Worm (Caenorhabditis elegans): Measurements from ENCODE around the gene phat-5.

- TF ChIP-seq sdz-38 (tag; optimal IDR thresholded peaks at IDR 0.05), result no peak
- TF ChIP-seq xnd-1 (tag; optimal IDR thresholded peaks at IDR 0.05), result no peak
- TF ChIP-seq unc-62 (GFP tag; optimal IDR thresholded peaks at IDR 0.05), result no peak
- TF ChIP-seq lin-35 (GFP tag; optimal IDR thresholded peaks at IDR 0.05), result no peak
- no peak for TF ChIP-seq sptf-2 (GFP tag; optimal IDR thresholded peaks at IDR 0.05)
- no peak for TF ChIP-seq F49E8.2 (tag; optimal IDR thresholded peaks at IDR 0.05; ENCODE audit: insufficient read depth)
- no peak for TF ChIP-seq him-1 (tag; optimal IDR thresholded peaks at IDR 0.05)
- TF ChIP-seq mel-28 (tag; optimal IDR thresholded peaks at IDR 0.05; ENCODE audit: borderline replicate concordance), result no peak
- no peak for TF ChIP-seq dpff-1 (tag; optimal IDR thresholded peaks at IDR 0.05)
Measured at ce11 chrV:4106688-4107087, 15.6 kb downstream of the phat-5 start.
